Worm (Caenorhabditis elegans) whole organism, young adult: ENCODE measurements around the gene Y41C4A.18.

Experiments used
- B0019.2 ChIP-seq: fragments of 200-800 bp; sonication (Bioruptor generic); conservative IDR thresholded peaks from 2 replicates; pipeline ENCODE4 v1.3.6; 2022; ENCODE audit warnings: missing genetic modification reagents, missing genetic modification characterization, missing compliant biosample characterization
- B0336.3 ChIP-seq: fragments of 200-800 bp; sonication (Bioruptor generic); IDR thresholded peaks from 2 replicates; pipeline ENCODE4 v1.3.6; 2022; ENCODE audit warnings: missing genetic modification characterization, missing compliant biosample characterization
- C17E4.6 ChIP-seq: fragments of 200-800 bp; sonication (Bioruptor generic); IDR thresholded peaks from 2 replicates; pipeline ENCODE4 v1.3.6; 2022; ENCODE audit warnings: missing genetic modification reagents, missing genetic modification characterization, missing compliant biosample characterization
- D2030.7 ChIP-seq: fragments of 200-800 bp; sonication (Bioruptor generic); IDR thresholded peaks from 2 replicates; pipeline ENCODE4 v1.3.6; 2022; ENCODE audit warnings: missing genetic modification reagents, missing genetic modification characterization, missing compliant biosample characterization
- F22D6.2 ChIP-seq: sonication (generic microtip); optimal IDR thresholded peaks from 2 replicates; lab custom pipeline; 2016; ENCODE audit warnings: mild to moderate bottlenecking, missing genetic modification characterization, missing compliant biosample characterization
- F49E8.2 ChIP-seq: sonication (generic microtip); optimal IDR thresholded peaks from 3 replicates; lab custom pipeline; 2017; ENCODE audit warnings: missing genetic modification characterization, mild to moderate bottlenecking, missing compliant biosample characterization, antibody characterized with exemption, moderate library complexity; ENCODE audit not compliant: insufficient read depth
- F52B5.7 ChIP-seq: sonication (generic microtip); optimal IDR thresholded peaks from 2 replicates; lab custom pipeline; 2016; ENCODE audit warnings: mild to moderate bottlenecking, missing genetic modification characterization, missing compliant biosample characterization
- F57C9.4 ChIP-seq: sonication (generic microtip); optimal IDR thresholded peaks from 2 replicates; lab custom pipeline; 2017; ENCODE audit warnings: mild to moderate bottlenecking, missing genetic modification characterization, missing compliant biosample characterization
- T07F8.4 ChIP-seq: sonication (generic microtip); optimal IDR thresholded peaks from 2 replicates; lab custom pipeline; 2016; ENCODE audit warnings: mild to moderate bottlenecking, missing genetic modification characterization, moderate library complexity, missing compliant biosample characterization
- Y53G8AR.9 ChIP-seq: fragments of 200-800 bp; sonication (Bioruptor generic); conservative IDR thresholded peaks from 2 replicates; pipeline ENCODE4 v1.3.6; 2022; ENCODE audit warnings: missing genetic modification reagents, missing genetic modification characterization, missing compliant biosample characterization
- Y56A3A.18 ChIP-seq: fragments of 200-800 bp; sonication (Bioruptor generic); IDR thresholded peaks from 2 replicates; pipeline ENCODE4 v1.3.6; 2022; ENCODE audit warnings: missing genetic modification reagents, missing genetic modification characterization, missing compliant biosample characterization
- Y79H2A.3 ChIP-seq: fragments of 200-800 bp; sonication (Bioruptor generic); conservative IDR thresholded peaks from 2 replicates; pipeline ENCODE4 v1.3.6; 2022; ENCODE audit warnings: missing genetic modification reagents, missing genetic modification characterization, missing compliant biosample characterization
- ZK185.1 ChIP-seq: sonication (generic microtip); optimal IDR thresholded peaks from 2 replicates; lab custom pipeline; 2016; ENCODE audit warnings: mild to moderate bottlenecking, missing genetic modification characterization, missing compliant biosample characterization; ENCODE audit not compliant: poor library complexity, severe bottlenecking
- aptf-3 ChIP-seq: fragments of 200-800 bp; sonication (Bioruptor generic); IDR thresholded peaks from 2 replicates; pipeline ENCODE4 v1.3.6; 2022; ENCODE audit warnings: missing genetic modification characterization, missing compliant biosample characterization
- atf-7 ChIP-seq: sonication (generic microtip); optimal IDR thresholded peaks from 2 replicates; lab custom pipeline; 2017; ENCODE audit warnings: mild to moderate bottlenecking, missing genetic modification characterization, missing compliant biosample characterization
- athp-1 ChIP-seq: sonication (generic microtip); optimal IDR thresholded peaks from 2 replicates; lab custom pipeline; 2017; ENCODE audit warnings: mild to moderate bottlenecking, missing genetic modification characterization, missing compliant biosample characterization
- ceh-100 ChIP-seq: fragments of 200-800 bp; sonication (Bioruptor generic); IDR thresholded peaks from 2 replicates; pipeline ENCODE4 v1.3.6; 2022; ENCODE audit warnings: missing genetic modification reagents, missing genetic modification characterization, missing compliant biosample characterization
- ceh-27 ChIP-seq: fragments of 200-800 bp; sonication (Bioruptor generic); optimal IDR thresholded peaks from 2 replicates; lab custom pipeline; 2018; ENCODE audit warnings: mild to moderate bottlenecking, missing genetic modification characterization, moderate library complexity, missing compliant biosample characterization
- ceh-40 ChIP-seq: fragments of 200-800 bp; sonication (Bioruptor generic); IDR thresholded peaks from 2 replicates; pipeline ENCODE4 v1.3.6; 2022; ENCODE audit warnings: missing genetic modification characterization, missing compliant biosample characterization
- ceh-79 ChIP-seq: sonication (generic microtip); optimal IDR thresholded peaks from 2 replicates; lab custom pipeline; 2017; ENCODE audit warnings: mild to moderate bottlenecking, missing genetic modification characterization, missing compliant biosample characterization
- ceh-91 ChIP-seq: fragments of 200-800 bp; sonication (Bioruptor generic); IDR thresholded peaks from 2 replicates; pipeline ENCODE4 v1.3.6; 2022; ENCODE audit warnings: missing genetic modification reagents, missing genetic modification characterization, missing compliant biosample characterization
- die-1 ChIP-seq: sonication (generic microtip); optimal IDR thresholded peaks from 2 replicates; lab custom pipeline; 2016; ENCODE audit warnings: missing genotype, mild to moderate bottlenecking, missing genetic modification characterization, missing compliant biosample characterization
- egl-44 ChIP-seq: fragments of 200-800 bp; sonication (Bioruptor generic); IDR thresholded peaks from 2 replicates; pipeline ENCODE4 v1.3.6; 2022; ENCODE audit warnings: missing genetic modification reagents, missing genetic modification characterization, missing compliant biosample characterization
- ekl-4 ChIP-seq: fragments of 200-800 bp; sonication (Bioruptor generic); IDR thresholded peaks from 2 replicates; pipeline ENCODE4 v1.3.6; 2022; ENCODE audit warnings: missing genetic modification reagents, missing genetic modification characterization, missing compliant biosample characterization
- fkh-3 ChIP-seq: sonication (generic microtip); optimal IDR thresholded peaks from 2 replicates; lab custom pipeline; 2016; ENCODE audit warnings: mild to moderate bottlenecking, missing genetic modification characterization, missing compliant biosample characterization
- gei-17 ChIP-seq: fragments of 200-800 bp; sonication (Bioruptor generic); optimal IDR thresholded peaks from 2 replicates; lab custom pipeline; 2018; ENCODE audit warnings: mild to moderate bottlenecking, missing genetic modification characterization, missing compliant biosample characterization
- hmg-1.2 ChIP-seq: fragments of 200-800 bp; sonication (Bioruptor generic); IDR thresholded peaks from 2 replicates; pipeline ENCODE4 v1.3.6; 2022; ENCODE audit warnings: missing genetic modification reagents, missing genetic modification characterization, missing compliant biosample characterization
- hmg-20 ChIP-seq: fragments of 200-800 bp; sonication (Bioruptor generic); IDR thresholded peaks from 2 replicates; pipeline ENCODE4 v1.3.6; 2022; ENCODE audit warnings: missing genetic modification reagents, missing genetic modification characterization, missing compliant biosample characterization
- lag-1 ChIP-seq: fragments of 200-800 bp; sonication (Bioruptor generic); IDR thresholded peaks from 2 replicates; pipeline ENCODE4 v1.3.6; 2022; ENCODE audit warnings: missing genetic modification reagents, missing genetic modification characterization, missing compliant biosample characterization
- let-526 ChIP-seq: fragments of 200-800 bp; sonication (Bioruptor generic); IDR thresholded peaks from 2 replicates; pipeline ENCODE4 v1.3.6; 2022; ENCODE audit warnings: missing genetic modification reagents, missing genetic modification characterization, missing compliant biosample characterization
- lin-40 ChIP-seq: sonication (generic microtip); optimal IDR thresholded peaks from 2 replicates; lab custom pipeline; 2016; ENCODE audit warnings: missing genetic modification characterization, mild to moderate bottlenecking, missing compliant biosample characterization, missing genotype, missing genetic modification reagents
- lin-54 ChIP-seq: fragments of 200-800 bp; sonication (Bioruptor generic); optimal IDR thresholded peaks from 2 replicates; lab custom pipeline; 2018; ENCODE audit warnings: mild to moderate bottlenecking, missing genetic modification characterization, missing compliant biosample characterization
- madf-6 ChIP-seq: fragments of 200-800 bp; sonication (Bioruptor generic); IDR thresholded peaks from 2 replicates; pipeline ENCODE4 v1.3.6; 2022; ENCODE audit warnings: missing genetic modification reagents, missing genetic modification characterization, missing compliant biosample characterization
- madf-8 ChIP-seq: fragments of 200-800 bp; sonication (Bioruptor generic); conservative IDR thresholded peaks from 2 replicates; pipeline ENCODE4 v1.3.6; 2022; ENCODE audit warnings: missing genetic modification reagents, missing genetic modification characterization, missing compliant biosample characterization
- mel-28 ChIP-seq: sonication (generic microtip); optimal IDR thresholded peaks from 2 replicates; lab custom pipeline; 2016; ENCODE audit warnings: borderline replicate concordance, mild to moderate bottlenecking, missing genetic modification characterization, missing compliant biosample characterization
- mxl-1 ChIP-seq: sonication (generic microtip); optimal IDR thresholded peaks from 2 replicates; lab custom pipeline; 2016; ENCODE audit warnings: missing genetic modification characterization, missing compliant biosample characterization
- nfya-2 ChIP-seq: fragments of 200-800 bp; sonication (Bioruptor generic); IDR thresholded peaks from 2 replicates; pipeline ENCODE4 v1.3.6; 2022; ENCODE audit warnings: missing genetic modification reagents, missing genetic modification characterization, missing compliant biosample characterization
- nhr-120 ChIP-seq: fragments of 200-800 bp; sonication (Bioruptor generic); IDR thresholded peaks from 2 replicates; pipeline ENCODE4 v1.3.6; 2022; ENCODE audit warnings: missing genetic modification characterization, missing compliant biosample characterization
- nhr-80 ChIP-seq: sonication (generic microtip); optimal IDR thresholded peaks from 2 replicates; lab custom pipeline; 2016; ENCODE audit warnings: missing genetic modification characterization, missing compliant biosample characterization
- nhr-90 ChIP-seq: sonication (generic microtip); optimal IDR thresholded peaks from 2 replicates; lab custom pipeline; 2016; ENCODE audit warnings: missing genotype, mild to moderate bottlenecking, missing genetic modification characterization, missing compliant biosample characterization
- pha-4 ChIP-seq: fragments of 150-350 bp; sonication (generic microtip); optimal IDR thresholded peaks from 2 replicates; lab custom pipeline; 2014; ENCODE audit warnings: missing biosample characterization, missing genetic modification reagents, missing genetic modification characterization
- rcor-1 ChIP-seq: fragments of 200-800 bp; sonication (Bioruptor generic); IDR thresholded peaks from 2 replicates; pipeline ENCODE4 v1.3.6; 2022; ENCODE audit warnings: missing genetic modification reagents, missing genetic modification characterization, missing compliant biosample characterization
- rpc-1 ChIP-seq, 2 experiments: fragments of 150-350 bp in 1 of 2; sonication (generic microtip) in 1 of 2; optimal IDR thresholded peaks; 2 replicates each; lab custom pipeline; 2014 to 2018; ENCODE audit warnings: missing biosample characterization in 1 of 2, missing genetic modification characterization in 1 of 2, missing genetic modification reagents in 1 of 2, missing genotype in 1 of 2
- sea-2 ChIP-seq: fragments of 200-800 bp; sonication (Bioruptor generic); IDR thresholded peaks from 2 replicates; pipeline ENCODE4 v1.3.6; 2022; ENCODE audit warnings: missing genetic modification characterization, missing compliant biosample characterization
- somi-1 ChIP-seq: fragments of 200-800 bp; sonication (Bioruptor generic); optimal IDR thresholded peaks from 2 replicates; lab custom pipeline; 2018; ENCODE audit warnings: mild to moderate bottlenecking, missing genetic modification characterization, missing compliant biosample characterization
- zfh-2 ChIP-seq: fragments of 200-800 bp; sonication (Bioruptor generic); conservative IDR thresholded peaks from 2 replicates; pipeline ENCODE4 v1.3.6; 2022; ENCODE audit warnings: missing genetic modification reagents, missing genetic modification characterization, missing compliant biosample characterization
- ztf-18 ChIP-seq: sonication (generic microtip); optimal IDR thresholded peaks from 2 replicates; lab custom pipeline; 2016; ENCODE audit warnings: missing genotype, mild to moderate bottlenecking, missing genetic modification characterization, missing compliant biosample characterization
- ztf-26 ChIP-seq: sonication (generic microtip); optimal IDR thresholded peaks from 2 replicates; lab custom pipeline; 2017; ENCODE audit warnings: missing genetic modification characterization, missing compliant biosample characterization
- ztf-3 ChIP-seq: fragments of 200-800 bp; sonication (Bioruptor generic); optimal IDR thresholded peaks from 2 replicates; lab custom pipeline; 2018; ENCODE audit warnings: mild to moderate bottlenecking, missing genetic modification characterization, missing compliant biosample characterization
- ztf-6 ChIP-seq: fragments of 200-800 bp; sonication (Bioruptor generic); IDR thresholded peaks from 2 replicates; pipeline ENCODE4 v1.3.6; 2022; ENCODE audit warnings: missing genetic modification reagents, missing genetic modification characterization, missing compliant biosample characterization

Gene Y41C4A.18

DNA sequence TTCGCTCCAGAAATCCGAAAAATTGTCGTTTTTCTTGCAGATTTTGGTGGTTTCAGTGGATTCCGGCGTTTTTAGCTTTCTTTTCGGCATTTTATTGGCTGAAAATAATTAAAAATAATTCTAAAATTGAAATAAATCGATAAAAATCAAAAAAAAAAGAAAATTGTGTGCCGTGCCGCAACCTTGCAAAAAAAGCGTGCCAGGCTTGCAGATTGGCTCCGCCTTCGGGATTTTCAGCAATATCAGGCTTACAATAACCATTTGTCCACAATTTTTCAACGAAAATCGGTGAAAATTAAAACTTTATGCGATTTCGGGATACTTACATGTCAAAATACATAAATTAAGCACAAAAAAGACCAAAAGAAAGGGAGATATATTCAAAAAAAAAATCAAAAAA is 11.9 kb upstream of the Y41C4A.18 start, which contains the start of gene Y41C4A.9 (continued):
- no peak for TF ChIP-seq F52B5.7 (tag; lab: Kevin White, UChicago)
- no peak for TF ChIP-seq ceh-40 (GFP tag; lab: Robert Waterston, UW)
- TF ChIP-seq ceh-79: no peak
- TF ChIP-seq C17E4.6: no peak
- no peak; the same call in 1 of the 2 replicates for TF ChIP-seq ekl-4 (GFP tag; lab: Robert Waterston, UW)
- no peak for TF ChIP-seq gei-17 (GFP tag; lab: Kevin White, UChicago)
- TF ChIP-seq Y79H2A.3 (GFP tag; lab: Robert Waterston, UW): no peak
- no peak for TF ChIP-seq lag-1 (GFP tag; lab: Robert Waterston, UW)
- no peak for TF ChIP-seq let-526 (GFP tag; lab: Robert Waterston, UW)
- no peak for TF ChIP-seq pha-4 (tag; lab: Kevin White, UChicago)
- TF ChIP-seq rpc-1 (optimal IDR thresholded peaks at IDR 0.05; lab: Kevin White, UChicago): peak; percentile 2
- TF ChIP-seq rpc-1 (tag; optimal IDR thresholded peaks at IDR 0.05; lab: Kevin White, UChicago): no peak
- TF ChIP-seq athp-1 (tag; lab: Kevin White, UChicago): no peak
- TF ChIP-seq Y56A3A.18 (GFP tag; lab: Robert Waterston, UW): no peak
- no peak for TF ChIP-seq madf-8 (GFP tag; lab: Robert Waterston, UW)
- peak; percentile 13; the same call in 1 of the 2 replicates for TF ChIP-seq hmg-1.2 (GFP tag; lab: Robert Waterston, UW)
- no peak for TF ChIP-seq ztf-3 (GFP tag; lab: Kevin White, UChicago)
- no peak for TF ChIP-seq somi-1 (GFP tag; lab: Kevin White, UChicago)
- no peak for TF ChIP-seq hmg-20 (GFP tag; lab: Robert Waterston, UW)
- TF ChIP-seq D2030.7: peak; percentile 42; the same call in 1 of the 2 replicates
- no peak for TF ChIP-seq zfh-2
- no peak for TF ChIP-seq ztf-26 (tag; lab: Kevin White, UChicago)
- peak; percentile 58 for TF ChIP-seq madf-6 (GFP tag; lab: Robert Waterston, UW)
- 0 out of 2 replicates have a peak, but pooled peaks have one; percentile 54 for TF ChIP-seq Y53G8AR.9 (GFP tag; lab: Robert Waterston, UW)
- TF ChIP-seq F57C9.4: no peak
- no peak for TF ChIP-seq ZK185.1 (tag; lab: Kevin White, UChicago)
- no peak for TF ChIP-seq atf-7 (tag; lab: Kevin White, UChicago)
- no peak for TF ChIP-seq ztf-6
- TF ChIP-seq F49E8.2 (tag; lab: Kevin White, UChicago): peak; percentile 15
- peak; percentile 62 for TF ChIP-seq lin-54 (GFP tag; lab: Kevin White, UChicago)
- TF ChIP-seq nfya-2: no peak
- TF ChIP-seq mel-28 (tag; lab: Kevin White, UChicago): no peak
- no peak for TF ChIP-seq nhr-80 (tag; lab: Kevin White, UChicago)
- TF ChIP-seq nhr-90 (tag; lab: Kevin White, UChicago): no peak
- no peak for TF ChIP-seq ceh-91 (GFP tag; lab: Robert Waterston, UW)
- TF ChIP-seq ceh-100: no peak
- TF ChIP-seq aptf-3 (GFP tag; lab: Robert Waterston, UW): no peak
- no peak for TF ChIP-seq egl-44 (GFP tag; lab: Robert Waterston, UW)
- TF ChIP-seq B0336.3 (GFP tag; lab: Robert Waterston, UW): no peak
- no peak for TF ChIP-seq sea-2 (GFP tag; lab: Robert Waterston, UW)
- TF ChIP-seq rcor-1: 0 out of 2 replicates have a peak, but pooled peaks have one; percentile 18
- TF ChIP-seq F22D6.2 (tag; lab: Kevin White, UChicago): no peak
- no peak for TF ChIP-seq T07F8.4 (tag; lab: Kevin White, UChicago)
- no peak for TF ChIP-seq die-1 (tag; lab: Kevin White, UChicago)
- TF ChIP-seq lin-40: no peak
- TF ChIP-seq ceh-27 (GFP tag; lab: Kevin White, UChicago): no peak
- no peak for TF ChIP-seq mxl-1 (tag; lab: Kevin White, UChicago)
- no peak for TF ChIP-seq nhr-120 (GFP tag; lab: Robert Waterston, UW)
- TF ChIP-seq ztf-18: no peak
- TF ChIP-seq B0019.2 (GFP tag; lab: Robert Waterston, UW): no peak
- no peak for TF ChIP-seq fkh-3 (tag; lab: Kevin White, UChicago)
